Worm (Caenorhabditis elegans) whole organism, L2 larva: ENCODE measurements around the gene cutl-23.

Source experiments
- C34F6.9 ChIP-seq: fragments of 150-350 bp; optimal IDR thresholded peaks from 2 replicates; lab custom pipeline; 2014; ENCODE audit warnings: missing biosample characterization, missing genetic modification characterization
- F13H6.1 ChIP-seq: sonication (generic microtip); optimal IDR thresholded peaks from 2 replicates; lab custom pipeline; 2016; ENCODE audit warnings: missing genetic modification characterization, missing compliant biosample characterization
- R02D3.7 ChIP-seq: fragments of 150-350 bp; optimal IDR thresholded peaks from 2 replicates; lab custom pipeline; 2014; ENCODE audit warnings: missing biosample characterization, missing genetic modification characterization
- Y55F3AM.14 ChIP-seq: fragments of 200-800 bp; sonication (Bioruptor generic); optimal IDR thresholded peaks from 2 replicates; lab custom pipeline; 2018; ENCODE audit warnings: mild to moderate bottlenecking, missing genetic modification characterization, missing compliant biosample characterization
- ZK546.5 ChIP-seq: sonication (generic microtip); optimal IDR thresholded peaks from 2 replicates; lab custom pipeline; 2017; ENCODE audit warnings: missing biosample characterization, missing genetic modification characterization
- alr-1 ChIP-seq: fragments of 150-350 bp; optimal IDR thresholded peaks from 2 replicates; lab custom pipeline; 2014; ENCODE audit warnings: missing biosample characterization, missing genetic modification characterization
- aly-2 ChIP-seq: fragments of 150-350 bp; optimal IDR thresholded peaks from 2 replicates; lab custom pipeline; 2014; ENCODE audit warnings: missing biosample characterization, missing genetic modification characterization
- ama-1 ChIP-seq: fragments of 150-350 bp; optimal IDR thresholded peaks from 2 replicates; lab custom pipeline; 2018; ENCODE audit warnings: inconsistent platforms
- blmp-1 ChIP-seq: sonication (generic microtip); optimal IDR thresholded peaks from 2 replicates; lab custom pipeline; 2017; ENCODE audit warnings: missing genetic modification characterization, mild to moderate bottlenecking, missing compliant biosample characterization, antibody characterized with exemption, moderate library complexity; ENCODE audit not compliant: insufficient read depth
- ceh-16 ChIP-seq: fragments of 150-350 bp; optimal IDR thresholded peaks from 2 replicates; lab custom pipeline; 2014; ENCODE audit warnings: missing biosample characterization, missing genetic modification characterization
- ceh-82 ChIP-seq: fragments of 150-350 bp; optimal IDR thresholded peaks from 2 replicates; lab custom pipeline; 2014; ENCODE audit warnings: missing biosample characterization, missing genetic modification characterization
- crh-2 ChIP-seq: sonication (generic microtip); optimal IDR thresholded peaks from 2 replicates; lab custom pipeline; 2017; ENCODE audit warnings: missing biosample characterization, missing genetic modification characterization
- dmd-4 ChIP-seq: sonication (generic microtip); optimal IDR thresholded peaks from 2 replicates; lab custom pipeline; 2017; ENCODE audit warnings: missing biosample characterization, missing genetic modification characterization
- egl-27 ChIP-seq: sonication (generic microtip); optimal IDR thresholded peaks from 3 replicates; lab custom pipeline; 2017; ENCODE audit warnings: missing biosample characterization, missing genetic modification reagents, missing genetic modification characterization
- elt-1 ChIP-seq: fragments of 150-350 bp; optimal IDR thresholded peaks from 2 replicates; lab custom pipeline; 2014; ENCODE audit warnings: missing biosample characterization, missing genetic modification characterization
- elt-3 ChIP-seq: sonication (generic microtip); optimal IDR thresholded peaks from 2 replicates; lab custom pipeline; 2017; ENCODE audit warnings: missing biosample characterization, missing genetic modification characterization
- fos-1 ChIP-seq: fragments of 150-350 bp; optimal IDR thresholded peaks from 2 replicates; lab custom pipeline; 2014; ENCODE audit warnings: missing biosample characterization, missing genetic modification characterization
- gmeb-1 ChIP-seq: fragments of 150-350 bp; optimal IDR thresholded peaks from 2 replicates; lab custom pipeline; 2014; ENCODE audit warnings: missing biosample characterization, missing genetic modification characterization
- lin-11 ChIP-seq: fragments of 150-350 bp; sonication (generic microtip); optimal IDR thresholded peaks from 2 replicates; lab custom pipeline; 2014; ENCODE audit warnings: missing biosample characterization, missing genetic modification characterization, inconsistent platforms, mixed read lengths
- lin-13 ChIP-seq: fragments of 150-350 bp; optimal IDR thresholded peaks from 2 replicates; lab custom pipeline; 2014; ENCODE audit warnings: missing biosample characterization, missing genetic modification reagents, missing genetic modification characterization
- lin-39 ChIP-seq: fragments of 150-350 bp; optimal IDR thresholded peaks from 2 replicates; lab custom pipeline; 2014; ENCODE audit warnings: missing biosample characterization, missing genetic modification reagents, missing genetic modification characterization
- lsy-2 ChIP-seq, 2 experiments: fragments of 150-350 bp in 1 of 2; sonication (generic microtip) in 1 of 2; optimal IDR thresholded peaks; 2 replicates each; lab custom pipeline; 2014 to 2017; ENCODE audit warnings: missing biosample characterization in 2 of 2, missing genetic modification characterization in 2 of 2
- mab-5 ChIP-seq: fragments of 150-350 bp; optimal IDR thresholded peaks from 2 replicates; lab custom pipeline; 2014; ENCODE audit warnings: missing biosample characterization, missing genetic modification characterization
- mbf-1 ChIP-seq: sonication (generic microtip); optimal IDR thresholded peaks from 2 replicates; lab custom pipeline; 2017; ENCODE audit warnings: missing biosample characterization, missing genetic modification characterization
- mdl-1 ChIP-seq, 2 experiments: fragments of 150-350 bp in 1 of 2; sonication (generic microtip) in 1 of 2; optimal IDR thresholded peaks; 2 replicates each; lab custom pipeline; 2017; ENCODE audit warnings: missing biosample characterization in 2 of 2, missing genetic modification characterization in 2 of 2
- nhr-10 ChIP-seq: sonication (generic microtip); optimal IDR thresholded peaks from 2 replicates; lab custom pipeline; 2017; ENCODE audit warnings: missing biosample characterization, missing genetic modification characterization
- nhr-11 ChIP-seq: fragments of 150-350 bp; optimal IDR thresholded peaks from 2 replicates; lab custom pipeline; 2014; ENCODE audit warnings: missing biosample characterization, missing genetic modification characterization
- nhr-12 ChIP-seq: fragments of 150-350 bp; optimal IDR thresholded peaks from 2 replicates; lab custom pipeline; 2014; ENCODE audit warnings: missing biosample characterization, missing genetic modification characterization
- nhr-129 ChIP-seq: fragments of 150-350 bp; optimal IDR thresholded peaks from 2 replicates; lab custom pipeline; 2014; ENCODE audit warnings: missing biosample characterization, missing genetic modification characterization
- nhr-21 ChIP-seq: fragments of 150-350 bp; optimal IDR thresholded peaks from 2 replicates; lab custom pipeline; 2014; ENCODE audit warnings: missing biosample characterization, missing genetic modification characterization
- nhr-23 ChIP-seq: fragments of 150-350 bp; optimal IDR thresholded peaks from 2 replicates; lab custom pipeline; 2014; ENCODE audit warnings: missing biosample characterization, missing genetic modification reagents, missing genetic modification characterization
- nhr-237 ChIP-seq: fragments of 150-350 bp; optimal IDR thresholded peaks from 2 replicates; lab custom pipeline; 2014; ENCODE audit warnings: missing biosample characterization, missing genetic modification characterization
- nhr-25 ChIP-seq: fragments of 150-350 bp; sonication (generic microtip); optimal IDR thresholded peaks from 3 replicates; lab custom pipeline; 2014; ENCODE audit warnings: missing biosample characterization, missing genetic modification characterization
- nhr-6 ChIP-seq: fragments of 150-350 bp; optimal IDR thresholded peaks from 2 replicates; lab custom pipeline; 2014; ENCODE audit warnings: missing biosample characterization, missing genetic modification characterization
- nhr-77 ChIP-seq: fragments of 150-350 bp; optimal IDR thresholded peaks from 2 replicates; lab custom pipeline; 2014; ENCODE audit warnings: missing biosample characterization, missing genetic modification characterization
- peb-1 ChIP-seq: fragments of 150-350 bp; optimal IDR thresholded peaks from 2 replicates; lab custom pipeline; 2014; ENCODE audit warnings: missing biosample characterization, missing genetic modification characterization
- sem-4 ChIP-seq: fragments of 150-350 bp; optimal IDR thresholded peaks from 2 replicates; lab custom pipeline; 2014; ENCODE audit warnings: missing biosample characterization, missing genetic modification reagents, missing genetic modification characterization
- skn-1 ChIP-seq: sonication (generic microtip); optimal IDR thresholded peaks from 2 replicates; lab custom pipeline; 2017; ENCODE audit warnings: missing biosample characterization, missing genetic modification characterization
- sma-3 ChIP-seq: sonication (generic microtip); optimal IDR thresholded peaks from 2 replicates; lab custom pipeline; 2016; ENCODE audit warnings: missing genetic modification reagents, missing genetic modification characterization, missing compliant biosample characterization
- sma-9 ChIP-seq, 2 experiments: fragments of 150-350 bp in 1 of 2; sonication (generic microtip) in 1 of 2; optimal IDR thresholded peaks; 2 replicates each; lab custom pipeline; 2014 to 2016; ENCODE audit warnings: missing genetic modification characterization in 2 of 2, mild to moderate bottlenecking in 1 of 2, missing biosample characterization in 1 of 2, missing compliant biosample characterization in 1 of 2, missing genetic modification reagents in 1 of 2, moderate library complexity in 1 of 2
- snpc-4 ChIP-seq: fragments of 150-350 bp; optimal IDR thresholded peaks from 2 replicates; lab custom pipeline; 2014; ENCODE audit warnings: missing biosample characterization, missing genetic modification characterization
- unc-39 ChIP-seq: fragments of 150-350 bp; optimal IDR thresholded peaks from 2 replicates; lab custom pipeline; 2014; ENCODE audit warnings: missing biosample characterization, missing genetic modification characterization
- unc-55 ChIP-seq: fragments of 150-350 bp; sonication (generic microtip); optimal IDR thresholded peaks from 3 replicates; lab custom pipeline; 2014; ENCODE audit warnings: missing biosample characterization, missing genetic modification reagents, missing genetic modification characterization
- unc-62 ChIP-seq: fragments of 150-350 bp; optimal IDR thresholded peaks from 2 replicates; lab custom pipeline; 2014; ENCODE audit warnings: missing biosample characterization, missing genetic modification reagents, missing genetic modification characterization
- zag-1 ChIP-seq: fragments of 150-350 bp; optimal IDR thresholded peaks from 2 replicates; lab custom pipeline; 2014; ENCODE audit warnings: missing biosample characterization, missing genetic modification characterization
- ztf-1 ChIP-seq: fragments of 200-800 bp; sonication (Bioruptor generic); conservative IDR thresholded peaks from 2 replicates; pipeline ENCODE4 v1.3.6; 2022; ENCODE audit warnings: missing genetic modification characterization, missing compliant biosample characterization
- ztf-11 ChIP-seq: sonication (generic microtip); optimal IDR thresholded peaks from 2 replicates; lab custom pipeline; 2017; ENCODE audit warnings: missing biosample characterization, missing genetic modification characterization
- ztf-4 ChIP-seq: fragments of 150-350 bp; optimal IDR thresholded peaks from 2 replicates; lab custom pipeline; 2014; ENCODE audit warnings: missing biosample characterization, missing genetic modification characterization

cutl-23 gene

ce11 chrIII:5785273-5785929 is 15.4 kb downstream of the cutl-23 start, which contains the start of gene Y37B11A.3:
TSS of gene Y37B11A.3 (minus strand) at chrIII:5785323.
- TF ChIP-seq peb-1 (tag; lab: Kevin White, UChicago) = no peak
- no peak for TF ChIP-seq ztf-11 (tag; lab: Kevin White, UChicago)
- no peak for TF ChIP-seq unc-62 (GFP tag; lab: Kevin White, UChicago)
- no peak for TF ChIP-seq alr-1 (tag; lab: Kevin White, UChicago)
- TF ChIP-seq mdl-1 (tag; optimal IDR thresholded peaks at IDR 0.05; lab: Kevin White, UChicago) = no peak
- TF ChIP-seq nhr-25 = peak; percentile 76
- no peak for TF ChIP-seq nhr-12
- no peak for TF ChIP-seq nhr-77 (tag; lab: Kevin White, UChicago)
- peak; percentile 67 for TF ChIP-seq lin-13 (GFP tag; lab: Kevin White, UChicago)
- TF ChIP-seq sma-9 (GFP tag; optimal IDR thresholded peaks at IDR 0.05; lab: Kevin White, UChicago) = peak; percentile 81
- TF ChIP-seq sma-9 (tag; optimal IDR thresholded peaks at IDR 0.05; lab: Kevin White, UChicago) = no peak
- TF ChIP-seq ztf-4 (tag; lab: Kevin White, UChicago) = peak; percentile 46
- TF ChIP-seq skn-1 (tag; lab: Kevin White, UChicago) = no peak
- TF ChIP-seq mab-5 = peak; percentile 33
- no peak for TF ChIP-seq unc-39 (tag; lab: Kevin White, UChicago)
- TF ChIP-seq ZK546.5 (tag; lab: Kevin White, UChicago) = no peak
- TF ChIP-seq ceh-16 (tag; lab: Kevin White, UChicago) = no peak
- TF ChIP-seq nhr-11 (tag; lab: Kevin White, UChicago) = no peak
- TF ChIP-seq aly-2 = no peak
- TF ChIP-seq mbf-1 = no peak
- no peak for TF ChIP-seq nhr-10 (tag; lab: Kevin White, UChicago)
- peak; percentile 84 for TF ChIP-seq C34F6.9
- TF ChIP-seq ceh-82 (tag; lab: Kevin White, UChicago) = peak; percentile 7
- peak; percentile 71 for TF ChIP-seq lin-11 (tag; lab: Kevin White, UChicago)
- TF ChIP-seq R02D3.7 (tag; lab: Kevin White, UChicago) = peak; percentile 35
- TF ChIP-seq nhr-129 = peak; percentile 71
- peak; percentile 58 for TF ChIP-seq sem-4 (tag; lab: Kevin White, UChicago)
- TF ChIP-seq elt-3 = no peak
- TF ChIP-seq F13H6.1 = peak; percentile 61
- peak; percentile 27 for TF ChIP-seq egl-27
- TF ChIP-seq crh-2 (tag; lab: Kevin White, UChicago) = peak; percentile 63
- peak; percentile 19 for TF ChIP-seq blmp-1
- peak; percentile 82 for TF ChIP-seq unc-55
- TF ChIP-seq gmeb-1 = peak; percentile 84
- no peak for TF ChIP-seq ztf-1 (GFP tag; lab: Robert Waterston, UW)
- TF ChIP-seq dmd-4 = no peak
- no peak for TF ChIP-seq elt-1
- no peak for TF ChIP-seq nhr-6 (tag; lab: Kevin White, UChicago)
- TF ChIP-seq nhr-237 (tag; lab: Kevin White, UChicago) = no peak
- no peak for TF ChIP-seq lin-39 (tag; lab: Kevin White, UChicago)
- peak; percentile 15 for TF ChIP-seq snpc-4 (tag; lab: Kevin White, UChicago)
- no peak for TF ChIP-seq ama-1 (lab: Kevin White, UChicago)
- peak; percentile 55 for TF ChIP-seq nhr-21 (tag; lab: Kevin White, UChicago)
- TF ChIP-seq fos-1 (tag; lab: Kevin White, UChicago) = peak; percentile 19
- TF ChIP-seq lsy-2 (tag; optimal IDR thresholded peaks at IDR 0.05; lab: Kevin White, UChicago) = peak; percentile 81 to 83
- TF ChIP-seq sma-3 (GFP tag; lab: Kevin White, UChicago) = peak; percentile 81
- TF ChIP-seq zag-1 (tag; lab: Kevin White, UChicago) = peak; percentile 23
- TF ChIP-seq Y55F3AM.14 = no peak
- TF ChIP-seq nhr-23 (tag; lab: Kevin White, UChicago) = no peak
